Fruit fly (Drosophila melanogaster): ENCODE data around the gene CG46525.

Gene CG46525

DNA sequence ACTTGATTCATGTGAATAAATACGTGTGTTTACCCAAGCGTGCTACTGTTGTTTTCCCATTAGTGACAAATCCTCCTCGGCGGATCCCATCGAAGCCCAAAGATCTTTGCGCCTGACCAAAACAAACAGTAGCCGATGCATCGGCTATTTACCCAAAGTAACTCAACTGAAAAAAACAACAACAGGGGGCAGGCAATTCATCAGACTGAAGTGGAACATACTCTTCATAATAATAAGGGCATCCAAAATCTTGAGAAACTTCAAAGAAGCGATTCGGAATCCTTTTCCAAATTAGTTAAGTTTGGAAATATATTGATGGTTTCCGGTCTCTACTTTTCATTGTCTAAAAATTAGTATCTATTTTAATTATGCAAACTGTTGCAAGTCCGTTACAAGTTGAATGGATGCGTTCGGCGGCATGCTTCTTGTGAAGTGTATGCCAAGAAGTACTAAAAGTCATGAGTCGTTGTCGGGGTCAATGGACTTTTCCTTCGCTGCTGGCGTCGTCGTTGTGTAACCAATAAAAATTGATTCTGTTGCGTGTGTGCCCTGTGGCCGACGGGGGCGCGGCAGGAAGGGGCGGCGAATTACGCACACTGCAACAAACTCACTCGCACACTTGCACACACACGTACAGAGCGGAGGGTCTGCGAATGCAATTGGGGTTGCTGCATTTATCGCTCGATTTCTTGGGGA is 20.4 kb downstream of the CG46525 start (continued):
- TF ChIP-seq CG32772 (GFP tag; IDR thresholded peaks at IDR 0.05) (peak; percentile 29; the same call in 1 of the 2 replicates), Pdp1 (GFP tag; optimal IDR thresholded peaks at IDR 0.05) (peak; percentile 7 to 95), TFAM (GFP tag; optimal IDR thresholded peaks at IDR 0.05) (no peak), CG4328 (GFP tag; optimal IDR thresholded peaks at IDR 0.05) (no peak), D19A (tag; optimal IDR thresholded peaks at IDR 0.05) (peak; percentile 99), CG10543 (GFP tag; optimal IDR thresholded peaks at IDR 0.05) (no peak), tgo (GFP tag; IDR thresholded peaks at IDR 0.05) (no peak), nmo (GFP tag; optimal IDR thresholded peaks at IDR 0.05) (peak; percentile 44), Opbp (GFP tag; IDR thresholded peaks at IDR 0.05; ENCODE audit: partially characterized antibody) (0 out of 3 replicates have a peak, but pooled peaks have one; percentile 15), NK7.1 (GFP tag; optimal IDR thresholded peaks at IDR 0.05) (no peak), bsh (GFP tag; optimal IDR thresholded peaks at IDR 0.05) (peak in 1 of 2 experiments; percentile 75), rib (GFP tag; IDR thresholded peaks at IDR 0.05) (no peak), Hsf (GFP tag; optimal IDR thresholded peaks at IDR 0.05) (peak; percentile 28), sqz (GFP tag; optimal IDR thresholded peaks at IDR 0.05) (peak; percentile 28), CG8924 (tag; optimal IDR thresholded peaks at IDR 0.05) (peak; percentile 19), CG7745 (tag; optimal IDR thresholded peaks at IDR 0.05) (no peak), pum (GFP tag; optimal IDR thresholded peaks at IDR 0.05) (no peak)

DNA sequence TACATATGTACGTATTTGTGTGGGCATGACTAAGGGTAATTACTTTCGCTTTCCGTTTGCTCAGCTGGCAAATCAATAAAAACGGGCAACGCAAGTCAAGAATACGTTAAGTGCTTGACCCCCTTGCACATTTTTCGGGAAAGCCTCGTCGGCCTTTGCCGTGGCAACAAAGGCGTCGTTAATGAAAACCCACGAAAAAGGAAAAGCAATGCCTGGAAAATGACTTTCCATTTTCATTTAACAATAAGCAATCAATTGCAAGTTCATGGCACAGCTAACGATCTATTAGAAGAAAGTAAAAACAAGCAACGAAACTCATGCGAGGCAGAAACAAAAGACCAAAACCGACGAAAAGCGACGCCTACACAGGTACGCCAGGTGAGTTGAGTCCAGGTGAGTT is 21.0 kb downstream of the CG46525 start:
- no peak for TF ChIP-seq YL-1 (GFP tag; optimal IDR thresholded peaks at IDR 0.05)
- TF ChIP-seq Blimp-1 (GFP tag; optimal IDR thresholded peaks at IDR 0.05), result peak; percentile 95
- TF ChIP-seq pros (GFP tag; optimal IDR thresholded peaks at IDR 0.05), result peak; percentile 25
- TF ChIP-seq ac (GFP tag; optimal IDR thresholded peaks at IDR 0.05), result peak; percentile 88
- TF ChIP-seq kni (GFP tag; optimal IDR thresholded peaks at IDR 0.05), result peak; percentile 12
- peak; percentile 11; the same call in 1 of the 2 replicates for TF ChIP-seq onecut (GFP tag; IDR thresholded peaks at IDR 0.05)
- peak; percentile 34 for TF ChIP-seq cg (GFP tag; optimal IDR thresholded peaks at IDR 0.05)
- TF ChIP-seq Kr (GFP tag; optimal IDR thresholded peaks at IDR 0.05), result peak; percentile 7
- no peak for TF ChIP-seq NC2α (GFP tag; optimal IDR thresholded peaks at IDR 0.05)
- TF ChIP-seq sr (GFP tag; IDR thresholded peaks at IDR 0.05), result 0 out of 3 replicates have a peak, but pooled peaks have one; percentile 15
- TF ChIP-seq sens (GFP tag), result peak; percentile 50

DNA sequence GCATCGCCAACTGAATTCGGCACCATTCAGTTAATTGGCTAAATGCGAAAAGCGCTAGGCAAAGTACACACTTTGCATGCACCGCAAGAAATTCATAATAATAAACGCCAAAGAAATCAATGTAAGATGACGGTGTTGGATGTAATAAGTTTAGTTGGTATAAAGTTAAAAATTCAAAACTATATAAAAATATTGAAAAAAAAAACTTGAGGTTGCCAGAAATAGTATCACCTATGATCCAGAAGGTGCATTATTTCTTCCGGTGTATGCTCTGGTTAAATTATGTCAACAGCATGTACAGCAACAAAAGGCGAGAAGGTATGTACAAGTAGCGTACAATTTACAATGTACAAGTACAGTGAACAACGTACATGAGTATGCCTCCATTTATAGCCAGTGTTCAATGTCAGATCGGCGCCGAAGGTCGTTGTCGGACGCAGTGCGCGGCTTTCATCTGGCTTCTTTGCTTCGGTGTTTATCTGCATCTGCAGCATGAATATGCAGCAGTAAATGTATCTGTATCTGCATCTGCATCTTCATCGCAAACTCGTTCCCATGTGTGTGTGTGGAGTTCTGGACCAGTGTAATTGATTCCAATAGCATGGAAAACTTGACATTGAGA is 22.0 kb downstream of the CG46525 start:
- TF ChIP-seq lilli (GFP tag; optimal IDR thresholded peaks at IDR 0.05) (peak; percentile 4), CG6813 (GFP tag; optimal IDR thresholded peaks at IDR 0.05) (no peak), pros (GFP tag; optimal IDR thresholded peaks at IDR 0.05) (no peak), Fer2 (tag; optimal IDR thresholded peaks at IDR 0.05) (no peak), CG32767 (GFP tag; IDR thresholded peaks at IDR 0.05) (no peak), yki (optimal IDR thresholded peaks at IDR 0.05) (no peak), HHEX (GFP tag; optimal IDR thresholded peaks at IDR 0.05) (no peak), CG6689 (GFP tag; IDR thresholded peaks at IDR 0.05) (peak; percentile 29; the same call in 1 of the 2 replicates), NC2β (GFP tag; optimal IDR thresholded peaks at IDR 0.05) (no peak), tx (GFP tag; optimal IDR thresholded peaks at IDR 0.05) (no peak), p53 (GFP tag; optimal IDR thresholded peaks at IDR 0.05) (no peak), br (optimal IDR thresholded peaks at IDR 0.05) (no peak), cas (GFP tag; IDR thresholded peaks at IDR 0.05) (no peak), Adf1 (GFP tag; IDR thresholded peaks at IDR 0.05) (no peak), nau (GFP tag; optimal IDR thresholded peaks at IDR 0.05) (no peak), CG15011 (GFP tag; optimal IDR thresholded peaks at IDR 0.05) (no peak), Hand (GFP tag; optimal IDR thresholded peaks at IDR 0.05) (no peak), CoRest (tag; optimal IDR thresholded peaks at IDR 0.05) (no peak), Sry-δ (GFP tag; optimal IDR thresholded peaks at IDR 0.05) (no peak), CG14860 (GFP tag; IDR thresholded peaks at IDR 0.05; ENCODE audit: partially characterized antibody) (no peak), CG13424 (tag; optimal IDR thresholded peaks at IDR 0.05) (no peak)
